Worm (Caenorhabditis elegans): ENCODE results near the gene C06E7.2.

ce11 chrIV:5834182-5834581, 5.1 kb upstream of the C06E7.2 start:
- TF ChIP-seq pha-4 (tag; optimal IDR thresholded peaks at IDR 0.05) (no peak), sptf-1 (tag; optimal IDR thresholded peaks at IDR 0.05) (no peak), elt-3 (tag; optimal IDR thresholded peaks at IDR 0.05) (no peak), nhr-2 (tag; optimal IDR thresholded peaks at IDR 0.05) (no peak), blmp-1 (tag; optimal IDR thresholded peaks at IDR 0.05) (no peak), nhr-237 (tag; optimal IDR thresholded peaks at IDR 0.05) (no peak), nhr-76 (tag; optimal IDR thresholded peaks at IDR 0.05) (no peak), nhr-12 (tag; optimal IDR thresholded peaks at IDR 0.05) (no peak), tbx-8 (GFP tag; optimal IDR thresholded peaks at IDR 0.05) (no peak), lin-13 (tag; optimal IDR thresholded peaks at IDR 0.05) (no peak), unc-62 (GFP tag; optimal IDR thresholded peaks at IDR 0.05) (no peak), ceh-83 (GFP tag; optimal IDR thresholded peaks at IDR 0.05) (no peak), mep-1 (tag; optimal IDR thresholded peaks at IDR 0.05) (no peak)
